Fruit fly (Drosophila melanogaster): ENCODE measurements around the gene VhaPPA1-1.
A peak's percentile ranks its signal among the peaks of the same experiment; 100 is the strongest.

Gene VhaPPA1-1

DNA sequence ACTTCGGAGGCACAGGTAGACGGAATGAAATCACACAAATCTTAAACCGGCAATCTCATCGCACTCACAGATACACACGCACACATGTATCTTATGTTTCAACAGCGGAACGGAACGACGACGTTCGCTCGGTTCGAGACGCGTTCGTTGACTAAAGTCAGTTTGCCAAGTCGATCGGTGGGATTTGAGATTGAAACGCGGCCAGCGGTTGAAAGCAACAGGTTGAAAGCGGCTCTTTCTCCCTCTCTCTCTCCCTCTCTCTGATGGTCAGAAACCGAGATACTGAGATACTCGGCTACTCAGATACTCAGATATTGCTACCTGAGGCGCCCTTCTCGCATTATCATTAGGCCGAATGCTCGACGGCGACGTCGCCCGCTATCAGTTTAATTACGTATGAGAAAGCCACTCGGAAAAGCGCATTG, 50.1 kb downstream of the VhaPPA1-1 start (continued):
- TF ChIP-seq trem (tag; optimal IDR thresholded peaks at IDR 0.05) (peak; percentile 13), CG34376 (GFP tag; optimal IDR thresholded peaks at IDR 0.05) (peak; percentile 74), CG11504 (tag; optimal IDR thresholded peaks at IDR 0.05) (no peak), CG11085 (GFP tag; IDR thresholded peaks at IDR 0.05) (no peak), CG7745 (tag; optimal IDR thresholded peaks at IDR 0.05) (no peak), CG13287 (GFP tag; IDR thresholded peaks at IDR 0.05; ENCODE audit: partially characterized antibody) (peak; percentile 32; the same call in 1 of the 2 replicates), CG43689 (GFP tag; IDR thresholded peaks at IDR 0.05) (no peak), eyg (GFP tag; optimal IDR thresholded peaks at IDR 0.05) (no peak), emc (GFP tag; optimal IDR thresholded peaks at IDR 0.05) (no peak), CG1832 (GFP tag; optimal IDR thresholded peaks at IDR 0.05) (peak; percentile 53), sens (GFP tag) (peak; percentile 85), CG12104 (GFP tag; optimal IDR thresholded peaks at IDR 0.05) (no peak), CG2712 (tag; optimal IDR thresholded peaks at IDR 0.05) (no peak), corto (GFP tag; optimal IDR thresholded peaks at IDR 0.05) (no peak), lab (GFP tag; optimal IDR thresholded peaks at IDR 0.05) (peak; percentile 87), tin (GFP tag; optimal IDR thresholded peaks at IDR 0.05) (no peak), CG15479 (GFP tag; optimal IDR thresholded peaks at IDR 0.05) (peak; percentile 57), D (optimal IDR thresholded peaks at IDR 0.05) (peak; percentile 54), D (GFP tag; optimal IDR thresholded peaks at IDR 0.05) (no peak), Max (GFP tag; optimal IDR thresholded peaks at IDR 0.05) (no peak), fd96Cb (tag; optimal IDR thresholded peaks at IDR 0.05) (no peak), CG10431 (GFP tag; optimal IDR thresholded peaks at IDR 0.05) (peak; percentile 67), p53 (GFP tag; optimal IDR thresholded peaks at IDR 0.05) (no peak), pzg (GFP tag; optimal IDR thresholded peaks at IDR 0.05) (no peak), dm (GFP tag; optimal IDR thresholded peaks at IDR 0.05) (no peak), Med (GFP tag) (peak; percentile 91), Drgx (GFP tag; IDR thresholded peaks at IDR 0.05) (peak; percentile 57), grn (GFP tag; optimal IDR thresholded peaks at IDR 0.05) (peak; percentile 99), odd (GFP tag; optimal IDR thresholded peaks at IDR 0.05) (peak; percentile 82), CG6254 (GFP tag; optimal IDR thresholded peaks at IDR 0.05) (peak; percentile 51), knrl (GFP tag; IDR thresholded peaks at IDR 0.05; ENCODE audit: partially characterized antibody) (no peak), gcm2 (GFP tag; optimal IDR thresholded peaks at IDR 0.05) (peak; percentile 2), sim (GFP tag; IDR thresholded peaks at IDR 0.05) (no peak), mirr (GFP tag; optimal IDR thresholded peaks at IDR 0.05) (peak; percentile 88), CG1792 (GFP tag; optimal IDR thresholded peaks at IDR 0.05) (no peak), jing (GFP tag; optimal IDR thresholded peaks at IDR 0.05) (no peak), Oaz (GFP tag; IDR thresholded peaks at IDR 0.05) (no peak), CG8924 (tag; optimal IDR thresholded peaks at IDR 0.05) (peak; percentile 27), CG9215 (GFP tag; IDR thresholded peaks at IDR 0.05) (no peak), al (GFP tag; IDR thresholded peaks at IDR 0.05) (no peak), org-1 (GFP tag; optimal IDR thresholded peaks at IDR 0.05) (peak; percentile 9), Jarid2 (GFP tag; optimal IDR thresholded peaks at IDR 0.05) (peak; percentile 96), CG8281 (tag; optimal IDR thresholded peaks at IDR 0.05) (no peak), Vsx1 (GFP tag; optimal IDR thresholded peaks at IDR 0.05) (peak; percentile 72), CG13424 (tag; optimal IDR thresholded peaks at IDR 0.05) (no peak), dmrt99B (tag; optimal IDR thresholded peaks at IDR 0.05) (peak; percentile 2), nom (GFP tag; optimal IDR thresholded peaks at IDR 0.05) (peak; percentile 75), en (GFP tag; optimal IDR thresholded peaks at IDR 0.05) (no peak), Kr (GFP tag; optimal IDR thresholded peaks at IDR 0.05) (no peak), HLH4C (GFP tag; IDR thresholded peaks at IDR 0.05; ENCODE audit: partially characterized antibody) (0 out of 3 replicates have a peak, but pooled peaks have one; percentile 10), CG17385 (GFP tag; optimal IDR thresholded peaks at IDR 0.05) (peak; percentile 68)

Data from whole organism, embryonic.